Worm (Caenorhabditis elegans) whole organism, young adult: Measurements from ENCODE around the gene set-5.

Experiments used
- B0035.1 ChIP-seq: sonication (generic microtip); optimal IDR thresholded peaks from 2 replicates; lab custom pipeline; 2016; ENCODE audit warnings: missing genetic modification characterization, mild to moderate bottlenecking, missing compliant biosample characterization, missing genotype, missing genetic modification reagents
- F22D6.2 ChIP-seq: sonication (generic microtip); optimal IDR thresholded peaks from 2 replicates; lab custom pipeline; 2016; ENCODE audit warnings: mild to moderate bottlenecking, missing genetic modification characterization, missing compliant biosample characterization
- F33H1.4 ChIP-seq: fragments of 200-800 bp; sonication (Bioruptor generic); IDR thresholded peaks from 2 replicates; pipeline ENCODE4 v1.3.6; 2022; ENCODE audit warnings: missing genetic modification reagents, missing genetic modification characterization, missing compliant biosample characterization
- F49E8.2 ChIP-seq: sonication (generic microtip); optimal IDR thresholded peaks from 3 replicates; lab custom pipeline; 2017; ENCODE audit warnings: missing genetic modification characterization, mild to moderate bottlenecking, missing compliant biosample characterization, antibody characterized with exemption, moderate library complexity; ENCODE audit not compliant: insufficient read depth
- T26A5.8 ChIP-seq: sonication (generic microtip); optimal IDR thresholded peaks from 2 replicates; lab custom pipeline; 2016; ENCODE audit warnings: missing genetic modification characterization, missing compliant biosample characterization
- Y53F4B.3 ChIP-seq: fragments of 200-800 bp; sonication (Bioruptor generic); IDR thresholded peaks from 2 replicates; pipeline ENCODE4 v1.3.6; 2022; ENCODE audit warnings: missing genetic modification reagents, missing genetic modification characterization, missing compliant biosample characterization
- Y67H2A.10 ChIP-seq: fragments of 200-800 bp; sonication (Bioruptor generic); conservative IDR thresholded peaks from 2 replicates; pipeline ENCODE4 v1.3.6; 2022; ENCODE audit warnings: missing genetic modification reagents, missing genetic modification characterization, missing compliant biosample characterization
- Y95B8A.8 ChIP-seq: fragments of 200-800 bp; sonication (Bioruptor generic); IDR thresholded peaks from 2 replicates; pipeline ENCODE4 v1.3.6; 2022; ENCODE audit warnings: missing genetic modification reagents, missing genetic modification characterization, missing compliant biosample characterization
- ZK185.1 ChIP-seq: sonication (generic microtip); optimal IDR thresholded peaks from 2 replicates; lab custom pipeline; 2016; ENCODE audit warnings: mild to moderate bottlenecking, missing genetic modification characterization, missing compliant biosample characterization; ENCODE audit not compliant: poor library complexity, severe bottlenecking
- aptf-3 ChIP-seq: fragments of 200-800 bp; sonication (Bioruptor generic); IDR thresholded peaks from 2 replicates; pipeline ENCODE4 v1.3.6; 2022; ENCODE audit warnings: missing genetic modification characterization, missing compliant biosample characterization
- atf-7 ChIP-seq: sonication (generic microtip); optimal IDR thresholded peaks from 2 replicates; lab custom pipeline; 2017; ENCODE audit warnings: mild to moderate bottlenecking, missing genetic modification characterization, missing compliant biosample characterization
- attf-3 ChIP-seq: fragments of 200-800 bp; sonication (Bioruptor generic); conservative IDR thresholded peaks from 2 replicates; pipeline ENCODE4 v1.3.6; 2022; ENCODE audit warnings: missing genetic modification reagents, missing genetic modification characterization, missing compliant biosample characterization
- attf-6 ChIP-seq: fragments of 200-800 bp; sonication (Bioruptor generic); IDR thresholded peaks from 2 replicates; pipeline ENCODE4 v1.3.6; 2022; ENCODE audit warnings: missing genetic modification reagents, missing genetic modification characterization, missing compliant biosample characterization
- ccch-3 ChIP-seq: fragments of 200-800 bp; sonication (Bioruptor generic); optimal IDR thresholded peaks from 2 replicates; lab custom pipeline; 2018; ENCODE audit warnings: mild to moderate bottlenecking, missing genetic modification characterization, missing compliant biosample characterization
- ceh-100 ChIP-seq: fragments of 200-800 bp; sonication (Bioruptor generic); IDR thresholded peaks from 2 replicates; pipeline ENCODE4 v1.3.6; 2022; ENCODE audit warnings: missing genetic modification reagents, missing genetic modification characterization, missing compliant biosample characterization
- ceh-40 ChIP-seq: fragments of 200-800 bp; sonication (Bioruptor generic); IDR thresholded peaks from 2 replicates; pipeline ENCODE4 v1.3.6; 2022; ENCODE audit warnings: missing genetic modification characterization, missing compliant biosample characterization
- ceh-79 ChIP-seq: sonication (generic microtip); optimal IDR thresholded peaks from 2 replicates; lab custom pipeline; 2017; ENCODE audit warnings: mild to moderate bottlenecking, missing genetic modification characterization, missing compliant biosample characterization
- ceh-91 ChIP-seq: fragments of 200-800 bp; sonication (Bioruptor generic); IDR thresholded peaks from 2 replicates; pipeline ENCODE4 v1.3.6; 2022; ENCODE audit warnings: missing genetic modification reagents, missing genetic modification characterization, missing compliant biosample characterization
- die-1 ChIP-seq: sonication (generic microtip); optimal IDR thresholded peaks from 2 replicates; lab custom pipeline; 2016; ENCODE audit warnings: missing genotype, mild to moderate bottlenecking, missing genetic modification characterization, missing compliant biosample characterization
- dpff-1 ChIP-seq: sonication (generic microtip); optimal IDR thresholded peaks from 2 replicates; lab custom pipeline; 2017; ENCODE audit warnings: mild to moderate bottlenecking, missing genetic modification characterization, missing compliant biosample characterization
- efl-1 ChIP-seq: fragments of 150-350 bp; optimal IDR thresholded peaks from 2 replicates; lab custom pipeline; 2014; ENCODE audit warnings: missing biosample characterization, missing genetic modification reagents, missing genetic modification characterization
- egl-18 ChIP-seq: fragments of 200-800 bp; sonication (Bioruptor generic); IDR thresholded peaks from 2 replicates; pipeline ENCODE4 v1.3.6; 2022; ENCODE audit warnings: missing genetic modification reagents, missing genetic modification characterization, missing compliant biosample characterization
- ekl-4 ChIP-seq: fragments of 200-800 bp; sonication (Bioruptor generic); IDR thresholded peaks from 2 replicates; pipeline ENCODE4 v1.3.6; 2022; ENCODE audit warnings: missing genetic modification reagents, missing genetic modification characterization, missing compliant biosample characterization
- fkh-3 ChIP-seq: sonication (generic microtip); optimal IDR thresholded peaks from 2 replicates; lab custom pipeline; 2016; ENCODE audit warnings: mild to moderate bottlenecking, missing genetic modification characterization, missing compliant biosample characterization
- gei-17 ChIP-seq: fragments of 200-800 bp; sonication (Bioruptor generic); optimal IDR thresholded peaks from 2 replicates; lab custom pipeline; 2018; ENCODE audit warnings: mild to moderate bottlenecking, missing genetic modification characterization, missing compliant biosample characterization
- hlh-12 ChIP-seq: sonication (generic microtip); optimal IDR thresholded peaks from 2 replicates; lab custom pipeline; 2016; ENCODE audit warnings: missing genetic modification characterization, missing compliant biosample characterization
- hmg-1.2 ChIP-seq: fragments of 200-800 bp; sonication (Bioruptor generic); IDR thresholded peaks from 2 replicates; pipeline ENCODE4 v1.3.6; 2022; ENCODE audit warnings: missing genetic modification reagents, missing genetic modification characterization, missing compliant biosample characterization
- lag-1 ChIP-seq: fragments of 200-800 bp; sonication (Bioruptor generic); IDR thresholded peaks from 2 replicates; pipeline ENCODE4 v1.3.6; 2022; ENCODE audit warnings: missing genetic modification reagents, missing genetic modification characterization, missing compliant biosample characterization
- let-607 ChIP-seq, 2 experiments: fragments of 200-800 bp in 1 of 2; sonication (Bioruptor generic) in 1 of 2; sonication (generic microtip) in 1 of 2; optimal IDR thresholded peaks; 2 replicates each; lab custom pipeline; 2016 to 2018; ENCODE audit warnings: mild to moderate bottlenecking in 2 of 2, missing compliant biosample characterization in 2 of 2, missing genetic modification characterization in 2 of 2, moderate library complexity in 2 of 2, missing genotype in 1 of 2
- lin-40 ChIP-seq: sonication (generic microtip); optimal IDR thresholded peaks from 2 replicates; lab custom pipeline; 2016; ENCODE audit warnings: missing genetic modification characterization, mild to moderate bottlenecking, missing compliant biosample characterization, missing genotype, missing genetic modification reagents
- lin-54 ChIP-seq: fragments of 200-800 bp; sonication (Bioruptor generic); optimal IDR thresholded peaks from 2 replicates; lab custom pipeline; 2018; ENCODE audit warnings: mild to moderate bottlenecking, missing genetic modification characterization, missing compliant biosample characterization
- lsy-27 ChIP-seq: sonication (generic microtip); optimal IDR thresholded peaks from 2 replicates; lab custom pipeline; 2017; ENCODE audit warnings: missing genetic modification characterization, mild to moderate bottlenecking, missing compliant biosample characterization, antibody characterized with exemption, missing genotype, borderline replicate concordance; ENCODE audit not compliant: insufficient read depth
- madf-10 ChIP-seq: sonication (generic microtip); optimal IDR thresholded peaks from 2 replicates; lab custom pipeline; 2016; ENCODE audit warnings: mild to moderate bottlenecking, missing genetic modification characterization, missing compliant biosample characterization
- madf-3 ChIP-seq: fragments of 200-800 bp; sonication (Bioruptor generic); IDR thresholded peaks from 2 replicates; pipeline ENCODE4 v1.3.6; 2022; ENCODE audit warnings: missing genetic modification reagents, missing genetic modification characterization, missing compliant biosample characterization
- nfya-1 ChIP-seq: sonication (generic microtip); optimal IDR thresholded peaks from 2 replicates; lab custom pipeline; 2017; ENCODE audit warnings: antibody characterized with exemption, missing compliant biosample characterization, missing genetic modification characterization, borderline replicate concordance; ENCODE audit not compliant: insufficient read depth
- nfya-2 ChIP-seq: fragments of 200-800 bp; sonication (Bioruptor generic); IDR thresholded peaks from 2 replicates; pipeline ENCODE4 v1.3.6; 2022; ENCODE audit warnings: missing genetic modification reagents, missing genetic modification characterization, missing compliant biosample characterization
- nhr-27 ChIP-seq: fragments of 200-800 bp; sonication (Bioruptor generic); optimal IDR thresholded peaks from 2 replicates; lab custom pipeline; 2018; ENCODE audit warnings: mild to moderate bottlenecking, missing genetic modification characterization, moderate library complexity, missing compliant biosample characterization
- nhr-90 ChIP-seq: sonication (generic microtip); optimal IDR thresholded peaks from 2 replicates; lab custom pipeline; 2016; ENCODE audit warnings: missing genotype, mild to moderate bottlenecking, missing genetic modification characterization, missing compliant biosample characterization
- pbrm-1 ChIP-seq: fragments of 200-800 bp; sonication (Bioruptor generic); IDR thresholded peaks from 2 replicates; pipeline ENCODE4 v1.3.6; 2022; ENCODE audit warnings: missing genetic modification reagents, missing genetic modification characterization, missing compliant biosample characterization
- rcor-1 ChIP-seq: fragments of 200-800 bp; sonication (Bioruptor generic); IDR thresholded peaks from 2 replicates; pipeline ENCODE4 v1.3.6; 2022; ENCODE audit warnings: missing genetic modification reagents, missing genetic modification characterization, missing compliant biosample characterization
- repo-1 ChIP-seq: sonication (generic microtip); optimal IDR thresholded peaks from 2 replicates; lab custom pipeline; 2017; ENCODE audit warnings: mild to moderate bottlenecking, missing genetic modification characterization, missing compliant biosample characterization
- sea-2 ChIP-seq: fragments of 200-800 bp; sonication (Bioruptor generic); IDR thresholded peaks from 2 replicates; pipeline ENCODE4 v1.3.6; 2022; ENCODE audit warnings: missing genetic modification characterization, missing compliant biosample characterization
- snpc-1.1 ChIP-seq: sonication (generic microtip); optimal IDR thresholded peaks from 2 replicates; lab custom pipeline; 2017; ENCODE audit warnings: missing genetic modification characterization, mild to moderate bottlenecking, missing compliant biosample characterization, antibody characterized with exemption, moderate library complexity, missing genotype, missing genetic modification reagents; ENCODE audit not compliant: insufficient read depth
- zfh-2 ChIP-seq: fragments of 200-800 bp; sonication (Bioruptor generic); conservative IDR thresholded peaks from 2 replicates; pipeline ENCODE4 v1.3.6; 2022; ENCODE audit warnings: missing genetic modification reagents, missing genetic modification characterization, missing compliant biosample characterization
- zim-3 ChIP-seq: sonication (generic microtip); optimal IDR thresholded peaks from 2 replicates; lab custom pipeline; 2017; ENCODE audit warnings: mild to moderate bottlenecking, missing genetic modification characterization, moderate library complexity, missing compliant biosample characterization
- ztf-25 ChIP-seq: fragments of 200-800 bp; sonication (Bioruptor generic); IDR thresholded peaks from 2 replicates; pipeline ENCODE4 v1.3.6; 2022; ENCODE audit warnings: missing genetic modification reagents, missing genetic modification characterization, missing compliant biosample characterization
- ztf-3 ChIP-seq: fragments of 200-800 bp; sonication (Bioruptor generic); optimal IDR thresholded peaks from 2 replicates; lab custom pipeline; 2018; ENCODE audit warnings: mild to moderate bottlenecking, missing genetic modification characterization, missing compliant biosample characterization

Gene set-5

DNA sequence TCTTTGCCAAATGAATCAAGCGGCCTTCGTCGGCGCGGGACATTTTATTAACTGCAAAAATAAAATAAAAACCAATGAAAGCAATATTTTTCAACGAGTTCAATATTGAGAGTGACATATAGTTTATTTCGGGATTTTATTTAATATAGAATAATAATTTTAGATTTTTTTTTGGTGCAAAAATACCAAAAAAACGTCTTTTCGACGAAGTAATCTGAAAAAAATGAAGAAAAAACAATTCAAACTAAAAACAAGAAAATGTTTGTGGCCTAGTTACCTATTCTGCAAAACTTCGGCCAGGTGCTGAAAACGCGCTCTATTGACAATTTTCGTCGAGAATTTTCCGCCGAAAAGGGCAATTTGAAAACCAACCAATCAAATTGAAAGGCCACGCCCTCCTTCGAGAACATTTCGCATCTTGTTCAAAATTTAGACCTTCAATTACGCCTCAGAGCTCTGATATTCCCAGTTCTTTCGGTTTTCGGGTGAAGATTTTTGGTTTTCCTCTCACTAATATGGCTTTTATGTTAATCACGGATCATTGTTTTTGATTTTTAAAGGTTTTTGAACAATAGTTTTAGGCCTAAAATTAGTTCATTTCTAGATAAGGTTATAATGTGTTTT, 13.2 kb upstream of the set-5 start, which contains the start of gene C47E8.4 (continued):
- peak; percentile 75; the same call in 1 of the 2 replicates for TF ChIP-seq aptf-3 (GFP tag; lab: Robert Waterston, UW)
- peak; percentile 48; the same call in 1 of the 2 replicates for TF ChIP-seq Y53F4B.3 (GFP tag; lab: Robert Waterston, UW)
- peak; percentile 71; the same call in 1 of the 2 replicates for TF ChIP-seq attf-6
- no peak for TF ChIP-seq hlh-12 (tag; lab: Kevin White, UChicago)
- peak; percentile 86 for TF ChIP-seq ceh-100 (GFP tag; lab: Robert Waterston, UW)
- TF ChIP-seq nhr-27 = peak; percentile 92
- TF ChIP-seq ekl-4 (GFP tag; lab: Robert Waterston, UW) = peak; percentile 98
- TF ChIP-seq repo-1 (tag; lab: Kevin White, UChicago) = peak; percentile 88
- peak; percentile 89 for TF ChIP-seq F49E8.2 (tag; lab: Kevin White, UChicago)
- TF ChIP-seq F33H1.4 (GFP tag; lab: Robert Waterston, UW) = peak; percentile 82
- TF ChIP-seq lsy-27 (tag; lab: Kevin White, UChicago) = no peak
- peak; percentile 80; the same call in 1 of the 2 replicates for TF ChIP-seq Y95B8A.8
- peak; percentile 31 to 92 for TF ChIP-seq let-607 (tag; optimal IDR thresholded peaks at IDR 0.05; lab: Kevin White, UChicago)
- TF ChIP-seq snpc-1.1 = peak; percentile 32
- no peak for TF ChIP-seq zfh-2 (GFP tag; lab: Robert Waterston, UW)
- no peak for TF ChIP-seq lag-1 (GFP tag; lab: Robert Waterston, UW)
- TF ChIP-seq pbrm-1 = peak; percentile 96
- TF ChIP-seq dpff-1 (tag; lab: Kevin White, UChicago) = peak; percentile 46
- TF ChIP-seq ceh-40 = no peak
- TF ChIP-seq lin-40 (tag; lab: Kevin White, UChicago) = peak; percentile 98
- TF ChIP-seq sea-2 (GFP tag; lab: Robert Waterston, UW) = peak; percentile 95
- TF ChIP-seq attf-3 (GFP tag; lab: Robert Waterston, UW) = peak; percentile 81
- peak; percentile 72 for TF ChIP-seq hmg-1.2
- TF ChIP-seq ccch-3 (GFP tag; lab: Kevin White, UChicago) = peak; percentile 90
- peak; percentile 94 for TF ChIP-seq atf-7 (tag; lab: Kevin White, UChicago)
- TF ChIP-seq ztf-3 (GFP tag; lab: Kevin White, UChicago) = peak; percentile 85
- peak; percentile 97 for TF ChIP-seq ZK185.1 (tag; lab: Kevin White, UChicago)
- TF ChIP-seq rcor-1 = peak; percentile 97
- TF ChIP-seq fkh-3 (tag; lab: Kevin White, UChicago) = no peak
- TF ChIP-seq nhr-90 (tag; lab: Kevin White, UChicago) = no peak
- peak; percentile 93 for TF ChIP-seq ceh-91 (GFP tag; lab: Robert Waterston, UW)
- TF ChIP-seq egl-18 (GFP tag; lab: Robert Waterston, UW) = peak; percentile 94
- TF ChIP-seq zim-3 = peak; percentile 76
- peak; percentile 93 for TF ChIP-seq madf-10 (tag; lab: Kevin White, UChicago)
- peak; percentile 66 for TF ChIP-seq efl-1 (GFP tag; lab: Kevin White, UChicago)
- TF ChIP-seq B0035.1 (tag; lab: Kevin White, UChicago) = peak; percentile 89
- no peak for TF ChIP-seq nfya-1 (tag; lab: Kevin White, UChicago)
- peak; percentile 88 for TF ChIP-seq F22D6.2 (tag; lab: Kevin White, UChicago)
- peak; percentile 93 for TF ChIP-seq Y67H2A.10 (GFP tag; lab: Robert Waterston, UW)
- TF ChIP-seq die-1 (tag; lab: Kevin White, UChicago) = no peak
- peak; percentile 95 for TF ChIP-seq madf-3 (GFP tag; lab: Robert Waterston, UW)
- peak; percentile 87 for TF ChIP-seq ceh-79 (tag; lab: Kevin White, UChicago)
- TF ChIP-seq nfya-2 (GFP tag; lab: Robert Waterston, UW) = peak; percentile 99
- 0 out of 2 replicates have a peak, but pooled peaks have one; percentile 80 for TF ChIP-seq ztf-25
- TF ChIP-seq T26A5.8 (tag; lab: Kevin White, UChicago) = no peak
- TF ChIP-seq lin-54 (GFP tag; lab: Kevin White, UChicago) = peak; percentile 98
- peak; percentile 69 for TF ChIP-seq gei-17 (GFP tag; lab: Kevin White, UChicago)
